Worm (Caenorhabditis elegans): ENCODE measurements around the gene F26C11.4.
A peak's percentile ranks its signal among the peaks of the same experiment; 100 is the strongest.

The F26C11.4 gene

ce11 chrII:9891031-9891689 lies 24.9 kb downstream of the F26C11.4 start, which contains the start of gene vgln-1 (continued):
- TF ChIP-seq mdt-29 (GFP tag; IDR thresholded peaks at IDR 0.05) (no peak), spr-3 (GFP tag; optimal IDR thresholded peaks at IDR 0.05) (no peak), Y5F2A.4 (GFP tag; optimal IDR thresholded peaks at IDR 0.05) (no peak), dpl-1 (GFP tag; optimal IDR thresholded peaks at IDR 0.05) (peak; percentile 16), jun-1 (tag; optimal IDR thresholded peaks at IDR 0.05) (no peak), zip-11 (GFP tag; IDR thresholded peaks at IDR 0.05) (no peak), ZK337.2 (GFP tag; IDR thresholded peaks at IDR 0.05) (0 out of 2 replicates have a peak, but pooled peaks have one; percentile 13), nhr-237 (tag; optimal IDR thresholded peaks at IDR 0.05) (no peak), aha-1 (tag) (peak; percentile 58), lsy-2 (tag; optimal IDR thresholded peaks at IDR 0.05) (peak in 1 of 2 experiments; percentile 46), saeg-2 (GFP tag; IDR thresholded peaks at IDR 0.05) (no peak), hlh-30 (tag; optimal IDR thresholded peaks at IDR 0.05; ENCODE audit: insufficient read depth) (peak; percentile 50)

ce11 chrII:9888549-9888948 lies 27.5 kb downstream of the F26C11.4 start:
- TF ChIP-seq unc-62 (GFP tag; optimal IDR thresholded peaks at IDR 0.05 in 1 of 2): peak in 1 of 2 experiments; percentile 93
- TF ChIP-seq unc-62 (tag; optimal IDR thresholded peaks at IDR 0.05): no peak
- TF ChIP-seq nhr-77 (tag; optimal IDR thresholded peaks at IDR 0.05): no peak

- TF ChIP-seq dmd-8 (GFP tag; IDR thresholded peaks at IDR 0.05) (no peak), nhr-25 (tag; optimal IDR thresholded peaks at IDR 0.05; ENCODE audit: borderline replicate concordance, insufficient read depth) (peak; percentile 26), duxl-1 (tag; optimal IDR thresholded peaks at IDR 0.05; ENCODE audit: poor library complexity) (peak; percentile 46), F10B5.3 (tag; optimal IDR thresholded peaks at IDR 0.05) (peak; percentile 3), zfp-2 (tag; optimal IDR thresholded peaks at IDR 0.05) (no peak), T26A8.4 (GFP tag; IDR thresholded peaks at IDR 0.05) (0 out of 2 replicates have a peak, but pooled peaks have one; percentile 49), mes-2 (tag; optimal IDR thresholded peaks at IDR 0.05; ENCODE audit: poor library complexity, severe bottlenecking) (peak; percentile 22), ama-1 (optimal IDR thresholded peaks at IDR 0.05) (no peak), nhr-10 (tag; optimal IDR thresholded peaks at IDR 0.05) (no peak), arid-1 (GFP tag; conservative IDR thresholded peaks at IDR 0.05) (no peak), unc-62 (GFP tag; optimal IDR thresholded peaks at IDR 0.05 in 1 of 2) (no peak), unc-62 (tag; optimal IDR thresholded peaks at IDR 0.05) (no peak), zfp-3 (GFP tag; conservative IDR thresholded peaks at IDR 0.05) (0 out of 2 replicates have a peak, but pooled peaks have one; percentile 29), lin-29 (GFP tag; IDR thresholded peaks at IDR 0.05) (no peak), attf-4 (tag; optimal IDR thresholded peaks at IDR 0.05) (no peak), ztf-11 (tag; optimal IDR thresholded peaks at IDR 0.05) (no peak), tag-97 (GFP tag; IDR thresholded peaks at IDR 0.05) (no peak), lin-39 (tag; optimal IDR thresholded peaks at IDR 0.05) (no peak), unc-39 (tag; optimal IDR thresholded peaks at IDR 0.05) (no peak), ces-1 (GFP tag; optimal IDR thresholded peaks at IDR 0.05) (no peak), daf-8 (GFP tag; IDR thresholded peaks at IDR 0.05) (no peak), unc-130 (GFP tag; optimal IDR thresholded peaks at IDR 0.05) (no peak), lim-7 (GFP tag; IDR thresholded peaks at IDR 0.05) (0 out of 2 replicates have a peak, but pooled peaks have one; percentile 18), dpl-1 (GFP tag; optimal IDR thresholded peaks at IDR 0.05) (no peak), F49E8.2 (tag; optimal IDR thresholded peaks at IDR 0.05; ENCODE audit: borderline replicate concordance) (no peak), spr-1 (tag; optimal IDR thresholded peaks at IDR 0.05) (no peak), F44E2.7 (GFP tag; IDR thresholded peaks at IDR 0.05) (no peak), nhr-6 (tag; optimal IDR thresholded peaks at IDR 0.05) (no peak), hif-1 (tag; optimal IDR thresholded peaks at IDR 0.05) (no peak), tra-1 (GFP tag; IDR thresholded peaks at IDR 0.05) (0 out of 2 replicates have a peak, but pooled peaks have one; percentile 16), aha-1 (tag) (no peak), nhr-111 (GFP tag; optimal IDR thresholded peaks at IDR 0.05) (no peak), spr-3 (GFP tag; optimal IDR thresholded peaks at IDR 0.05) (peak; percentile 10), nhr-102 (tag; optimal IDR thresholded peaks at IDR 0.05) (peak; percentile 32)
Measured at ce11 chrII:9886216-9886615, 29.9 kb downstream of the F26C11.4 start, which contains the start of gene algn-8. Gene algn-8, minus strand, starts transcription at chrII:9886442.
